Worm (Caenorhabditis elegans): ENCODE measurements around the gene best-17.

The best-17 gene

ce11 chrIII:600316-600932 lies 9.0 kb downstream of the best-17 start, which contains the start of gene lec-6:
Gene lec-6 (minus strand): TSS chrIII:600366.
- TF ChIP-seq nhr-11 (tag; optimal IDR thresholded peaks at IDR 0.05), result no peak
- peak; percentile 97 for TF ChIP-seq pqm-1 (tag; optimal IDR thresholded peaks at IDR 0.05)
- TF ChIP-seq skn-1 (tag; optimal IDR thresholded peaks at IDR 0.05), result peak; percentile 56
- TF ChIP-seq lin-15B (tag; optimal IDR thresholded peaks at IDR 0.05), result no peak
- peak; percentile 90 for TF ChIP-seq jun-1 (tag; optimal IDR thresholded peaks at IDR 0.05)
- TF ChIP-seq nhr-237 (tag; optimal IDR thresholded peaks at IDR 0.05), result no peak
- no peak for TF ChIP-seq ceh-16 (tag; optimal IDR thresholded peaks at IDR 0.05)
- TF ChIP-seq elt-2 (tag; optimal IDR thresholded peaks at IDR 0.05), result peak; percentile 99
- no peak for TF ChIP-seq nhr-12 (tag; optimal IDR thresholded peaks at IDR 0.05)
- TF ChIP-seq pha-4 (tag; optimal IDR thresholded peaks at IDR 0.05), result peak; percentile 97
- no peak for TF ChIP-seq mdl-1 (tag; optimal IDR thresholded peaks at IDR 0.05)
- no peak for TF ChIP-seq ceh-9 (tag; optimal IDR thresholded peaks at IDR 0.05)
- TF ChIP-seq ama-1 (optimal IDR thresholded peaks at IDR 0.05), result peak; percentile 10
- TF ChIP-seq fkh-10 (GFP tag; optimal IDR thresholded peaks at IDR 0.05), result no peak
- TF ChIP-seq nhr-77 (tag; optimal IDR thresholded peaks at IDR 0.05), result peak; percentile 48
- TF ChIP-seq nhr-25 (tag; optimal IDR thresholded peaks at IDR 0.05), result no peak
- TF ChIP-seq nhr-76 (tag; optimal IDR thresholded peaks at IDR 0.05), result no peak
- TF ChIP-seq mml-1 (tag; optimal IDR thresholded peaks at IDR 0.05), result no peak
- peak; percentile 85 for TF ChIP-seq fos-1 (tag; optimal IDR thresholded peaks at IDR 0.05)
- TF ChIP-seq daf-12 (tag; optimal IDR thresholded peaks at IDR 0.05), result no peak
- TF ChIP-seq zag-1 (tag; optimal IDR thresholded peaks at IDR 0.05), result no peak
- TF ChIP-seq hmg-11 (tag; optimal IDR thresholded peaks at IDR 0.05), result no peak

DNA sequence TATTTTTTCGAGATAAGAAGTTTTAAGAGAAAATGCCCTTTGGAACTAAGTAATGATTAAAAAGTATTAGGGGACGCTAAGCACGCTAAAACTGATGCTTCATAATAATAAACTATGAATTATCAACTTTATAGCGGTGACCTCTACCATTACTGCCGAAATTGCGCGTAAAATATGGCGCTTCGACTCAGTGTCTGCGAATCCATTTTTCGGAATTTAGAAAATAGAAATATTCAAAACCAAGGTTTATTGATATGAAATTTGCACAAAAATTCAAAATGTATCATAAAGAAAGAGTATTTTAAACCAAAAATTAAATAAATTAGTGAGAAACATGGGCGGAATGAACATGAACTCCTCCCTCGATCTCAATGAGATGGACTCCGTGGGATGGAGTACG lies 10.2 kb downstream of the best-17 start:
- peak; percentile 46 for TF ChIP-seq elt-2 (tag; optimal IDR thresholded peaks at IDR 0.05)
- TF ChIP-seq unc-39 (tag; optimal IDR thresholded peaks at IDR 0.05), result no peak
- TF ChIP-seq pqm-1 (tag; optimal IDR thresholded peaks at IDR 0.05), result peak; percentile 12
- TF ChIP-seq jun-1 (tag; optimal IDR thresholded peaks at IDR 0.05), result peak; percentile 14

ce11 chrIII:598687-599086 lies 10.8 kb downstream of the best-17 start, which contains the start of gene Y55B1AR.2:
Gene Y55B1AR.2 (minus strand): TSS chrIII:598787.
- TF ChIP-seq ztf-11 (tag; optimal IDR thresholded peaks at IDR 0.05), result no peak
- TF ChIP-seq egl-5 (tag; optimal IDR thresholded peaks at IDR 0.05), result no peak
- TF ChIP-seq elt-2 (tag; optimal IDR thresholded peaks at IDR 0.05), result no peak
- TF ChIP-seq ceh-16 (tag; optimal IDR thresholded peaks at IDR 0.05), result no peak
- no peak for TF ChIP-seq hmg-11 (tag; optimal IDR thresholded peaks at IDR 0.05)
- TF ChIP-seq ama-1 (optimal IDR thresholded peaks at IDR 0.05), result no peak
- no peak for TF ChIP-seq mdl-1 (tag; optimal IDR thresholded peaks at IDR 0.05)
- no peak for TF ChIP-seq pha-4 (tag; optimal IDR thresholded peaks at IDR 0.05)
- no peak for TF ChIP-seq daf-12 (tag; optimal IDR thresholded peaks at IDR 0.05)
- no peak for TF ChIP-seq eor-1 (tag; optimal IDR thresholded peaks at IDR 0.05)
- no peak for TF ChIP-seq elt-3 (tag; optimal IDR thresholded peaks at IDR 0.05)
- TF ChIP-seq ceh-82 (tag; optimal IDR thresholded peaks at IDR 0.05), result no peak
- TF ChIP-seq nfya-1 (tag; optimal IDR thresholded peaks at IDR 0.05; ENCODE audit: insufficient read depth), result no peak
- no peak for TF ChIP-seq fos-1 (tag; optimal IDR thresholded peaks at IDR 0.05)

ce11 chrIII:598168-598567 lies 11.3 kb downstream of the best-17 start:
- TF ChIP-seq pqm-1 (tag; optimal IDR thresholded peaks at IDR 0.05) (peak; percentile 15), nhr-25 (tag; optimal IDR thresholded peaks at IDR 0.05) (peak; percentile 38), fos-1 (tag; optimal IDR thresholded peaks at IDR 0.05) (no peak), fkh-2 (tag; optimal IDR thresholded peaks at IDR 0.05) (no peak), elt-2 (tag; optimal IDR thresholded peaks at IDR 0.05) (no peak), lin-39 (tag; optimal IDR thresholded peaks at IDR 0.05) (peak; percentile 67), ztf-11 (tag; optimal IDR thresholded peaks at IDR 0.05) (no peak), snpc-4 (tag; optimal IDR thresholded peaks at IDR 0.05) (peak; percentile 24), aly-2 (tag; optimal IDR thresholded peaks at IDR 0.05) (no peak), nhr-67 (tag; optimal IDR thresholded peaks at IDR 0.05) (no peak), ceh-28 (tag; optimal IDR thresholded peaks at IDR 0.05) (peak; percentile 84), eor-1 (tag; optimal IDR thresholded peaks at IDR 0.05) (no peak), nfya-1 (tag; optimal IDR thresholded peaks at IDR 0.05; ENCODE audit: insufficient read depth) (peak; percentile 69), nhr-43 (tag; optimal IDR thresholded peaks at IDR 0.05; ENCODE audit: poor library complexity, severe bottlenecking) (no peak), tbx-2 (tag; optimal IDR thresholded peaks at IDR 0.05) (no peak), hmg-11 (tag; optimal IDR thresholded peaks at IDR 0.05) (peak; percentile 96), daf-12 (tag; optimal IDR thresholded peaks at IDR 0.05) (no peak), skn-1 (tag; optimal IDR thresholded peaks at IDR 0.05) (no peak), nhr-23 (tag; optimal IDR thresholded peaks at IDR 0.05) (peak; percentile 64), nhr-76 (tag; optimal IDR thresholded peaks at IDR 0.05) (no peak), pha-4 (tag; optimal IDR thresholded peaks at IDR 0.05) (peak; percentile 58), nhr-77 (tag; optimal IDR thresholded peaks at IDR 0.05) (no peak), fkh-10 (GFP tag; optimal IDR thresholded peaks at IDR 0.05) (peak; percentile 81), elt-1 (tag; optimal IDR thresholded peaks at IDR 0.05) (no peak), lsy-12 (tag; optimal IDR thresholded peaks at IDR 0.05) (no peak), egl-27 (tag; optimal IDR thresholded peaks at IDR 0.05) (no peak), lin-15B (tag; optimal IDR thresholded peaks at IDR 0.05) (peak; percentile 44), nhr-28 (tag; optimal IDR thresholded peaks at IDR 0.05) (no peak), ama-1 (optimal IDR thresholded peaks at IDR 0.05) (no peak), nhr-12 (tag; optimal IDR thresholded peaks at IDR 0.05) (no peak)

Measured in whole organism, L3 larva.